Fruit fly (Drosophila melanogaster) whole organism, embryonic: Measurements from ENCODE around the gene bnl.

Experiments used
- Abd-B ChIP-seq: fragments of 200-800 bp; sonication (Bioruptor generic); optimal IDR thresholded peaks from 2 replicates; lab custom pipeline; 2018; ENCODE audit warnings: missing biosample characterization, mild to moderate bottlenecking, missing genetic modification characterization, moderate library complexity
- CG10654 ChIP-seq: fragments of 200-800 bp; sonication (Bioruptor generic); optimal IDR thresholded peaks from 2 replicates; lab custom pipeline; 2016; ENCODE audit warnings: missing biosample characterization, missing genetic modification characterization
- CG12391 ChIP-seq: fragments of 200-800 bp; sonication (Bioruptor generic); optimal IDR thresholded peaks from 3 replicates; lab custom pipeline; 2018; ENCODE audit warnings: missing biosample characterization, mild to moderate bottlenecking, missing genetic modification characterization, moderate library complexity
- CG13424 ChIP-seq: fragments of 200-800 bp; sonication (Bioruptor generic); optimal IDR thresholded peaks from 2 replicates; lab custom pipeline; 2019; ENCODE audit warnings: missing biosample characterization, mild to moderate bottlenecking, missing genetic modification characterization, moderate library complexity
- CG17361 ChIP-seq: fragments of 200-800 bp; sonication (Bioruptor generic); IDR thresholded peaks from 3 replicates; pipeline ENCODE4 v1.3.6; 2022; ENCODE audit warnings: missing biosample characterization, missing genetic modification characterization
- CG18764 ChIP-seq: fragments of 200-800 bp; sonication (Bioruptor generic); optimal IDR thresholded peaks from 3 replicates; lab custom pipeline; 2016; ENCODE audit warnings: missing biosample characterization, missing genetic modification characterization
- CG2712 ChIP-seq: fragments of 200-800 bp; optimal IDR thresholded peaks from 3 replicates; lab custom pipeline; 2019; ENCODE audit warnings: missing biosample characterization, mild to moderate bottlenecking, missing genetic modification characterization, moderate library complexity
- CG30020 ChIP-seq: fragments of 200-800 bp; optimal IDR thresholded peaks from 2 replicates; lab custom pipeline; 2019; ENCODE audit warnings: missing biosample characterization, mild to moderate bottlenecking, missing genetic modification characterization, moderate library complexity
- CG33213 ChIP-seq: fragments of 200-800 bp; sonication (Bioruptor generic); optimal IDR thresholded peaks from 3 replicates; lab custom pipeline; 2016; ENCODE audit warnings: missing biosample characterization, missing genetic modification characterization
- CG33557 ChIP-seq: fragments of 200-800 bp; sonication (Bioruptor generic); optimal IDR thresholded peaks from 2 replicates; lab custom pipeline; 2019; ENCODE audit warnings: missing biosample characterization, mild to moderate bottlenecking, missing genetic modification characterization, moderate library complexity
- CG4617 ChIP-seq: fragments of 200-800 bp; sonication (Bioruptor generic); optimal IDR thresholded peaks from 3 replicates; lab custom pipeline; 2016; ENCODE audit warnings: missing biosample characterization, missing genetic modification characterization, borderline replicate concordance
- CG6254 ChIP-seq: fragments of 200-800 bp; sonication (Bioruptor generic); optimal IDR thresholded peaks from 3 replicates; lab custom pipeline; 2017; ENCODE audit warnings: mild to moderate bottlenecking, missing biosample characterization, missing genetic modification reagents, missing genetic modification characterization
- CG9797 ChIP-seq: fragments of 200-800 bp; sonication (Bioruptor generic); optimal IDR thresholded peaks from 3 replicates; lab custom pipeline; 2018; ENCODE audit warnings: missing biosample characterization, mild to moderate bottlenecking, missing genetic modification characterization
- E2f2 ChIP-seq: fragments of 200-800 bp; sonication (Bioruptor generic); IDR thresholded peaks from 2 replicates; pipeline ENCODE4 v1.3.6; 2022; ENCODE audit warnings: missing biosample characterization, missing genetic modification characterization
- Eip74EF ChIP-seq, 2 experiments: fragments of 200-800 bp in 1 of 2; fragments of >200 bp in 1 of 2; sonication (Bioruptor generic) in 1 of 2; optimal IDR thresholded peaks; 2 replicates each; lab custom pipeline; 2017 to 2019; ENCODE audit warnings: missing biosample characterization in 2 of 2, missing genetic modification characterization in 2 of 2, mild to moderate bottlenecking in 1 of 2, moderate library complexity in 1 of 2
- Hr51 ChIP-seq, 2 experiments: fragments of 200-800 bp; sonication (Bioruptor generic); optimal IDR thresholded peaks; 2 replicates in 1 of 2; 3 replicates in 1 of 2; lab custom pipeline; 2016 to 2018; ENCODE audit warnings: missing biosample characterization in 2 of 2, missing genetic modification characterization in 2 of 2, mild to moderate bottlenecking in 1 of 2, moderate library complexity in 1 of 2
- Hr78 ChIP-seq, 2 experiments: fragments of 200-800 bp in 1 of 2; fragments of >200 bp in 1 of 2; sonication (Bioruptor generic) in 1 of 2; optimal IDR thresholded peaks; 2 replicates each; lab custom pipeline; 2017 to 2019; ENCODE audit warnings: missing biosample characterization in 2 of 2, missing genetic modification characterization in 2 of 2, mild to moderate bottlenecking in 1 of 2, moderate library complexity in 1 of 2
- NC2α ChIP-seq: fragments of 200-800 bp; sonication (Bioruptor generic); optimal IDR thresholded peaks from 2 replicates; lab custom pipeline; 2016; ENCODE audit warnings: missing biosample characterization, missing genetic modification characterization
- NfI ChIP-seq: fragments of 200-800 bp; sonication (Bioruptor generic); optimal IDR thresholded peaks from 3 replicates; lab custom pipeline; 2018; ENCODE audit warnings: missing biosample characterization, mild to moderate bottlenecking, missing genetic modification characterization, moderate library complexity
- PHDP ChIP-seq: fragments of 200-800 bp; sonication (Bioruptor generic); optimal IDR thresholded peaks from 3 replicates; lab custom pipeline; 2018; ENCODE audit warnings: missing biosample characterization, mild to moderate bottlenecking, missing genetic modification characterization, moderate library complexity
- Ptx1 ChIP-seq: fragments of 200-800 bp; sonication (Bioruptor generic); IDR thresholded peaks from 2 replicates; pipeline ENCODE4 v1.3.6; 2022; ENCODE audit warnings: missing biosample characterization, missing genetic modification characterization
- Sin3A ChIP-seq: fragments of >200 bp; optimal IDR thresholded peaks from 2 replicates; lab custom pipeline; 2018
- Sox102F ChIP-seq: fragments of 200-800 bp; sonication (Bioruptor generic); optimal IDR thresholded peaks from 2 replicates; lab custom pipeline; 2018; ENCODE audit warnings: missing biosample characterization, mild to moderate bottlenecking, missing genetic modification characterization, moderate library complexity
- Spps ChIP-seq: fragments of 200-800 bp; sonication (Bioruptor generic); optimal IDR thresholded peaks from 2 replicates; lab custom pipeline; 2018; ENCODE audit warnings: missing biosample characterization, mild to moderate bottlenecking, missing genetic modification characterization
- ash1 ChIP-seq: fragments of 200-800 bp; sonication (Bioruptor generic); optimal IDR thresholded peaks from 2 replicates; lab custom pipeline; 2018; ENCODE audit warnings: missing biosample characterization, mild to moderate bottlenecking, missing genetic modification characterization
- az2 ChIP-seq: fragments of 200-800 bp; sonication (Bioruptor generic); optimal IDR thresholded peaks from 3 replicates; lab custom pipeline; 2016; ENCODE audit warnings: missing biosample characterization, missing genetic modification characterization
- bab2 ChIP-seq: fragments of 200-800 bp; sonication (Bioruptor generic); optimal IDR thresholded peaks from 2 replicates; lab custom pipeline; 2016; ENCODE audit warnings: missing biosample characterization, missing genetic modification characterization
- bsh ChIP-seq, 2 experiments: fragments of 200-800 bp; sonication (Bioruptor generic); optimal IDR thresholded peaks; 2 replicates each; lab custom pipeline; 2017 to 2018; ENCODE audit warnings: mild to moderate bottlenecking in 2 of 2, missing biosample characterization in 2 of 2, missing genetic modification characterization in 2 of 2, moderate library complexity in 1 of 2
- cato ChIP-seq: fragments of 200-800 bp; sonication (Bioruptor generic); optimal IDR thresholded peaks from 2 replicates; lab custom pipeline; 2016; ENCODE audit warnings: missing biosample characterization, missing genetic modification characterization, borderline replicate concordance
- dmrt11E ChIP-seq: fragments of 200-800 bp; sonication (Bioruptor generic); optimal IDR thresholded peaks from 3 replicates; lab custom pipeline; 2018; ENCODE audit warnings: missing biosample characterization, mild to moderate bottlenecking, missing genetic modification characterization, moderate library complexity
- kah ChIP-seq: fragments of 200-800 bp; sonication (Bioruptor generic); optimal IDR thresholded peaks from 2 replicates; lab custom pipeline; 2018; ENCODE audit warnings: missing biosample characterization, mild to moderate bottlenecking, missing genetic modification characterization
- lbe ChIP-seq: fragments of 200-800 bp; sonication (Bioruptor generic); optimal IDR thresholded peaks from 2 replicates; lab custom pipeline; 2016; ENCODE audit warnings: missing biosample characterization, mild to moderate bottlenecking, missing genetic modification characterization
- lilli ChIP-seq: fragments of 200-800 bp; sonication (Bioruptor generic); optimal IDR thresholded peaks from 3 replicates; lab custom pipeline; 2016; ENCODE audit warnings: missing biosample characterization, missing genetic modification characterization
- pzg ChIP-seq: fragments of 200-800 bp; sonication (Bioruptor generic); optimal IDR thresholded peaks from 3 replicates; lab custom pipeline; 2018; ENCODE audit warnings: missing biosample characterization, mild to moderate bottlenecking, missing genetic modification characterization, moderate library complexity
- row ChIP-seq: fragments of 200-800 bp; sonication (Bioruptor generic); IDR thresholded peaks from 3 replicates; pipeline ENCODE4 v1.3.6; 2022; ENCODE audit warnings: missing biosample characterization, missing genetic modification characterization
- scrt ChIP-seq: fragments of 200-800 bp; sonication (Bioruptor generic); optimal IDR thresholded peaks from 2 replicates; lab custom pipeline; 2018; ENCODE audit warnings: missing biosample characterization, mild to moderate bottlenecking, missing genetic modification characterization, moderate library complexity
- sd ChIP-seq: fragments of 200-800 bp; sonication (Bioruptor generic); optimal IDR thresholded peaks from 3 replicates; lab custom pipeline; 2018; ENCODE audit warnings: missing biosample characterization, mild to moderate bottlenecking, missing genetic modification characterization, moderate library complexity
- so ChIP-seq: fragments of 200-800 bp; sonication (Bioruptor generic); IDR thresholded peaks from 3 replicates; pipeline ENCODE4 v1.3.6; 2022; ENCODE audit warnings: missing biosample characterization, missing genetic modification characterization
- stwl ChIP-seq: fragments of 200-800 bp; sonication (Bioruptor generic); optimal IDR thresholded peaks from 3 replicates; lab custom pipeline; 2018; ENCODE audit warnings: missing biosample characterization, mild to moderate bottlenecking, missing genetic modification characterization, moderate library complexity
- tin ChIP-seq: fragments of 200-800 bp; sonication (Bioruptor generic); optimal IDR thresholded peaks from 3 replicates; lab custom pipeline; 2016; ENCODE audit warnings: missing biosample characterization, missing genetic modification characterization
- zen ChIP-seq: fragments of 200-800 bp; sonication (Bioruptor generic); optimal IDR thresholded peaks from 3 replicates; lab custom pipeline; 2018; ENCODE audit warnings: missing biosample characterization, mild to moderate bottlenecking, missing genetic modification characterization, moderate library complexity

Gene bnl

DNA sequence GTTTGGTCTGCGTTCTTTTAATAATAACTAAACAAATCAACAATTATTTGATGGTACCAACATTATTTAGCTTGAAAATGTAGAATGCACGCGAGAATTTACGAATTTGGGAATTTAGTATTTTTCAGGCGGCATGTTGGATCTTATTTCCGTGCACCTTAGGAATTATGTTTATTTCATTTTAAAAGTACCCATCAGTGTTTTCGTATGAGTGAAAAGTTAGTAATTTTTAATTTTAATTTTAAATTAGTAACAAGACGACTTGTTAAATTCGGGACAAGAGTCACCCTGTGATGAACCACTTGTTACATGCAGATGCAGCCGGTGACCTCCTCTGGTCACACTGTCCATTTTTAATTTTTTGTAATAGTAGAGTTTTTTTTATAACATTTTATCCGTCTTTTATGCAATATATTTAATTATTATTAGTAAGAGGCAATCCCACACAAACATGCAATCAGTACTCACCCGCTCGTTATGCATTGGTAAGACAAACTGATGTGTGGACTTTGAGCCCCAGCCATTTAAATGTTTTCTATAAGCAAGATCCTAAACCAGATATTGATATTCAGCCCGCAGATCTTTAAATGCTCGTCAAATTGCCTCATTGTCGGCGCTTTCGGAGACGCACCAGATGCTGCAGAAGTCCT, 40.9 kb upstream of the bnl start, which contains the start of the genes CG17186 and Arc42 (continued):
- TF ChIP-seq CG2712 (tag; lab: Kevin White, UChicago) (peak; percentile 49), az2 (GFP tag; lab: Kevin White, UChicago) (peak; percentile 3), PHDP (tag; lab: Kevin White, UChicago) (peak; percentile 6), CG17361 (GFP tag; lab: Robert Waterston, UW) (peak; percentile 31; the same call in 1 of the 3 replicates), CG33213 (GFP tag; lab: Kevin White, UChicago) (peak; percentile 14), CG30020 (tag; lab: Kevin White, UChicago) (peak; percentile 70), zen (peak; percentile 23), Hr78 (GFP tag; optimal IDR thresholded peaks at IDR 0.05; lab: Kevin White, UChicago) (no peak), scrt (peak; percentile 98), lilli (GFP tag; lab: Kevin White, UChicago) (peak; percentile 36), tin (GFP tag; lab: Kevin White, UChicago) (no peak), CG4617 (GFP tag; lab: Kevin White, UChicago) (peak; percentile 35), pzg (GFP tag; lab: Kevin White, UChicago) (peak; percentile 71), E2f2 (GFP tag; lab: Robert Waterston, UW) (peak; percentile 80; the same call in 1 of the 2 replicates), Sox102F (GFP tag; lab: Kevin White, UChicago) (no peak), Eip74EF (GFP tag; optimal IDR thresholded peaks at IDR 0.05; lab: Kevin White, UChicago) (no peak), NfI (peak; percentile 33), sd (tag; lab: Kevin White, UChicago) (peak; percentile 69), Sin3A (lab: Kevin White, UChicago) (peak; percentile 34), Abd-B (peak; percentile 27), Hr51 (GFP tag; optimal IDR thresholded peaks at IDR 0.05; lab: Kevin White, UChicago) (peak in 1 of 2 experiments; percentile 1), dmrt11E (tag; lab: Kevin White, UChicago) (peak; percentile 18), CG10654 (GFP tag; lab: Kevin White, UChicago) (peak; percentile 28), Ptx1 (peak; percentile 21; the same call in 1 of the 2 replicates), stwl (tag; lab: Kevin White, UChicago) (peak; percentile 49), CG18764 (GFP tag; lab: Kevin White, UChicago) (peak; percentile 14), kah (GFP tag; lab: Kevin White, UChicago) (peak; percentile 97), Spps (tag; lab: Kevin White, UChicago) (peak; percentile 12), CG9797 (GFP tag; lab: Kevin White, UChicago) (peak; percentile 84), so (GFP tag; lab: Robert Waterston, UW) (no peak), ash1 (GFP tag; lab: Kevin White, UChicago) (no peak), row (peak; percentile 38), CG13424 (tag; lab: Kevin White, UChicago) (peak; percentile 43), lbe (GFP tag; lab: Kevin White, UChicago) (peak; percentile 30), cato (GFP tag; lab: Kevin White, UChicago) (peak; percentile 3), bsh (GFP tag; optimal IDR thresholded peaks at IDR 0.05; lab: Kevin White, UChicago) (peak; percentile 3 to 67), bab2 (peak; percentile 15), CG12391 (tag; lab: Kevin White, UChicago) (peak; percentile 47), CG6254 (GFP tag; lab: Kevin White, UChicago) (peak; percentile 99), CG33557 (GFP tag; lab: Kevin White, UChicago) (peak; percentile 11), NC2α (GFP tag; lab: Kevin White, UChicago) (no peak)
